Worm (Caenorhabditis elegans) whole organism, L3 larva: Measurements from ENCODE around the gene ztf-13.

ENCODE experiments used
- aly-2 ChIP-seq: fragments of 150-350 bp; optimal IDR thresholded peaks from 2 replicates; lab custom pipeline; 2014; ENCODE audit warnings: missing biosample characterization, missing genetic modification characterization
- ceh-16 ChIP-seq: sonication (generic microtip); optimal IDR thresholded peaks from 2 replicates; lab custom pipeline; 2017; ENCODE audit warnings: missing biosample characterization, missing genetic modification characterization
- ceh-28 ChIP-seq: fragments of 150-350 bp; optimal IDR thresholded peaks from 2 replicates; lab custom pipeline; 2014; ENCODE audit warnings: missing biosample characterization, missing genetic modification reagents, missing genetic modification characterization
- ceh-9 ChIP-seq: sonication (generic microtip); optimal IDR thresholded peaks from 2 replicates; lab custom pipeline; 2018; ENCODE audit warnings: missing biosample characterization, missing genetic modification characterization
- daf-12 ChIP-seq: fragments of 150-350 bp; optimal IDR thresholded peaks from 2 replicates; lab custom pipeline; 2014; ENCODE audit warnings: missing biosample characterization, missing genetic modification reagents, missing genetic modification characterization
- elt-2 ChIP-seq: sonication (generic microtip); optimal IDR thresholded peaks from 2 replicates; lab custom pipeline; 2016; ENCODE audit warnings: missing genetic modification reagents, mild to moderate bottlenecking, missing genetic modification characterization, missing compliant biosample characterization
- elt-3 ChIP-seq, 3 experiments: fragments of 150-350 bp in 1 of 3; sonication (generic microtip) in 2 of 3; optimal IDR thresholded peaks; 2 replicates in 2 of 3; 4 replicates in 1 of 3; lab custom pipeline; 2014 to 2017; ENCODE audit warnings: missing biosample characterization in 3 of 3, missing genetic modification characterization in 3 of 3
- eor-1 ChIP-seq, 2 experiments: fragments of 150-350 bp; optimal IDR thresholded peaks; 2 replicates each; lab custom pipeline; 2014 to 2018; ENCODE audit warnings: missing biosample characterization in 2 of 2, missing genetic modification characterization in 2 of 2
- fkh-10 ChIP-seq: sonication (generic microtip); optimal IDR thresholded peaks from 2 replicates; lab custom pipeline; 2017; ENCODE audit warnings: missing biosample characterization, missing genetic modification reagents, missing genetic modification characterization
- fkh-2 ChIP-seq: fragments of 150-350 bp; optimal IDR thresholded peaks from 2 replicates; lab custom pipeline; 2014; ENCODE audit warnings: missing biosample characterization, missing genetic modification reagents, missing genetic modification characterization
- fos-1 ChIP-seq: fragments of 150-350 bp; optimal IDR thresholded peaks from 2 replicates; lab custom pipeline; 2014; ENCODE audit warnings: missing biosample characterization, missing genetic modification characterization
- hmg-11 ChIP-seq: sonication (generic microtip); optimal IDR thresholded peaks from 2 replicates; lab custom pipeline; 2016; ENCODE audit warnings: missing genetic modification characterization, missing compliant biosample characterization
- lin-39 ChIP-seq: fragments of 150-350 bp; optimal IDR thresholded peaks from 2 replicates; lab custom pipeline; 2018; ENCODE audit warnings: missing biosample characterization, missing genetic modification reagents, missing genetic modification characterization
- mdl-1 ChIP-seq: fragments of 150-350 bp; optimal IDR thresholded peaks from 2 replicates; lab custom pipeline; 2014; ENCODE audit warnings: missing biosample characterization, missing genetic modification characterization
- mml-1 ChIP-seq: fragments of 150-350 bp; sonication (generic microtip); optimal IDR thresholded peaks from 3 replicates; lab custom pipeline; 2014; ENCODE audit warnings: missing biosample characterization, missing genetic modification characterization
- nfya-1 ChIP-seq: sonication (generic microtip); optimal IDR thresholded peaks from 2 replicates; lab custom pipeline; 2017; ENCODE audit warnings: missing genetic modification characterization, mild to moderate bottlenecking, missing compliant biosample characterization, antibody characterized with exemption, moderate library complexity; ENCODE audit not compliant: insufficient read depth
- nhr-11 ChIP-seq: fragments of 150-350 bp; optimal IDR thresholded peaks from 2 replicates; lab custom pipeline; 2014; ENCODE audit warnings: missing biosample characterization, missing genetic modification characterization
- nhr-12 ChIP-seq: fragments of 150-350 bp; optimal IDR thresholded peaks from 2 replicates; lab custom pipeline; 2014; ENCODE audit warnings: missing biosample characterization, missing genetic modification characterization
- nhr-237 ChIP-seq: fragments of 150-350 bp; optimal IDR thresholded peaks from 2 replicates; lab custom pipeline; 2014; ENCODE audit warnings: missing biosample characterization, missing genetic modification characterization
- nhr-25 ChIP-seq: sonication (generic microtip); optimal IDR thresholded peaks from 2 replicates; lab custom pipeline; 2017; ENCODE audit warnings: missing biosample characterization, missing genetic modification characterization
- nhr-28 ChIP-seq: fragments of 150-350 bp; optimal IDR thresholded peaks from 2 replicates; lab custom pipeline; 2014; ENCODE audit warnings: missing biosample characterization, missing genetic modification characterization
- nhr-43 ChIP-seq: sonication (generic microtip); optimal IDR thresholded peaks from 2 replicates; lab custom pipeline; 2016; ENCODE audit warnings: mild to moderate bottlenecking, missing genetic modification characterization, missing compliant biosample characterization; ENCODE audit not compliant: poor library complexity, severe bottlenecking
- nhr-76 ChIP-seq: fragments of 150-350 bp; sonication (generic microtip); optimal IDR thresholded peaks from 5 replicates; lab custom pipeline; 2014; ENCODE audit warnings: missing biosample characterization, missing genetic modification characterization
- nhr-77 ChIP-seq: fragments of 150-350 bp; optimal IDR thresholded peaks from 2 replicates; lab custom pipeline; 2014; ENCODE audit warnings: missing biosample characterization, missing genetic modification characterization
- pha-4 ChIP-seq: fragments of 150-350 bp; optimal IDR thresholded peaks from 2 replicates; lab custom pipeline; 2014; ENCODE audit warnings: missing biosample characterization, missing genetic modification reagents, missing genetic modification characterization
- pqm-1 ChIP-seq: fragments of 150-350 bp; optimal IDR thresholded peaks from 2 replicates; lab custom pipeline; 2017; ENCODE audit warnings: missing biosample characterization, missing genetic modification characterization, inconsistent platforms
- skn-1 ChIP-seq: fragments of 150-350 bp; optimal IDR thresholded peaks from 2 replicates; lab custom pipeline; 2014; ENCODE audit warnings: missing biosample characterization, missing genetic modification characterization
- snpc-4 ChIP-seq: fragments of 150-350 bp; optimal IDR thresholded peaks from 2 replicates; lab custom pipeline; 2014; ENCODE audit warnings: missing biosample characterization, missing genetic modification characterization
- tbx-2 ChIP-seq: sonication (generic microtip); optimal IDR thresholded peaks from 2 replicates; lab custom pipeline; 2016; ENCODE audit warnings: mild to moderate bottlenecking, missing genetic modification characterization, missing compliant biosample characterization
- unc-39 ChIP-seq: sonication (generic microtip); optimal IDR thresholded peaks from 4 replicates; lab custom pipeline; 2017; ENCODE audit warnings: missing biosample characterization, missing genetic modification characterization
- unc-62 ChIP-seq: fragments of 150-350 bp; sonication (generic microtip); optimal IDR thresholded peaks from 4 replicates; lab custom pipeline; 2014; ENCODE audit warnings: missing biosample characterization, missing genetic modification reagents, missing genetic modification characterization
- zag-1 ChIP-seq: fragments of 150-350 bp; optimal IDR thresholded peaks from 2 replicates; lab custom pipeline; 2014; ENCODE audit warnings: missing biosample characterization, missing genetic modification characterization
- ztf-4 ChIP-seq: fragments of 150-350 bp; optimal IDR thresholded peaks from 2 replicates; lab custom pipeline; 2014; ENCODE audit warnings: missing biosample characterization, missing genetic modification characterization

Gene ztf-13

ce11 chrX:3127626-3128142 lies 25.7 kb upstream of the ztf-13 start (continued):
- TF ChIP-seq elt-3 (tag; optimal IDR thresholded peaks at IDR 0.05; lab: Kevin White, UChicago) (peak in 1 of 3 experiments; percentile 4), nhr-12 (no peak)

- no peak for TF ChIP-seq mdl-1
- no peak for TF ChIP-seq mml-1
- no peak for TF ChIP-seq nhr-12
- TF ChIP-seq fos-1 = no peak
- no peak for TF ChIP-seq elt-2 (tag; lab: Kevin White, UChicago)
- peak; percentile 47 for TF ChIP-seq pqm-1 (tag; lab: Kevin White, UChicago)
These were observed 25.0 kb upstream of the ztf-13 start, which contains the start of gene spc-1 for ce11 chrX:3126979-3127378. spc-1 (minus strand) TSS chrX:3127079.

- TF ChIP-seq fkh-10 (GFP tag; lab: Kevin White, UChicago) (peak; percentile 12), nfya-1 (peak; percentile 49), hmg-11 (tag; lab: Kevin White, UChicago) (peak; percentile 54), ceh-9 (no peak), lin-39 (tag; lab: Kevin White, UChicago) (peak; percentile 89), elt-3 (tag; optimal IDR thresholded peaks at IDR 0.05; lab: Kevin White, UChicago) (no peak)
These were observed 24.3 kb upstream of the ztf-13 start for ce11 chrX:3126233-3126632.

- no peak for TF ChIP-seq aly-2 (tag; lab: Kevin White, UChicago)
- TF ChIP-seq nhr-237 (tag; lab: Kevin White, UChicago) = no peak
- TF ChIP-seq nhr-25 (tag; lab: Kevin White, UChicago) = no peak
- no peak for TF ChIP-seq eor-1 (tag; optimal IDR thresholded peaks at IDR 0.05; lab: Kevin White, UChicago)
- TF ChIP-seq unc-39 (tag; lab: Kevin White, UChicago) = no peak
- TF ChIP-seq snpc-4 = no peak
- TF ChIP-seq pqm-1 (tag; lab: Kevin White, UChicago) = no peak
- TF ChIP-seq skn-1 (tag; lab: Kevin White, UChicago) = no peak
- TF ChIP-seq ceh-16 (tag; lab: Kevin White, UChicago) = no peak
- TF ChIP-seq ceh-9 = no peak
- no peak for TF ChIP-seq nhr-28 (tag; lab: Kevin White, UChicago)
- TF ChIP-seq unc-62 (GFP tag; lab: Kevin White, UChicago) = no peak
- TF ChIP-seq zag-1 (tag; lab: Kevin White, UChicago) = no peak
- TF ChIP-seq nhr-76 = no peak
- TF ChIP-seq, all 47 proteins: peak for 0
These were observed 17.6 kb upstream of the ztf-13 start for ce11 chrX:3119606-3120005.

- no peak for TF ChIP-seq nhr-77 (tag; lab: Kevin White, UChicago)
- TF ChIP-seq pqm-1 (tag; lab: Kevin White, UChicago) = no peak
These were observed 16.8 kb upstream of the ztf-13 start for ce11 chrX:3118596-3119287.

ce11 chrX:3117204-3117603 lies 15.2 kb upstream of the ztf-13 start:
- peak; percentile 65 for TF ChIP-seq ceh-28 (tag; lab: Kevin White, UChicago)
- no peak for TF ChIP-seq nhr-11 (tag; lab: Kevin White, UChicago)
- TF ChIP-seq elt-2 (tag; lab: Kevin White, UChicago) = peak; percentile 90
- TF ChIP-seq fkh-2 (tag; lab: Kevin White, UChicago) = no peak
- no peak for TF ChIP-seq daf-12 (tag; lab: Kevin White, UChicago)
- no peak for TF ChIP-seq unc-39 (tag; lab: Kevin White, UChicago)
- no peak for TF ChIP-seq ztf-4 (tag; lab: Kevin White, UChicago)
- TF ChIP-seq tbx-2 (tag; lab: Kevin White, UChicago) = peak; percentile 12
- no peak for TF ChIP-seq hmg-11 (tag; lab: Kevin White, UChicago)
- peak; percentile 79 for TF ChIP-seq pqm-1 (tag; lab: Kevin White, UChicago)
- TF ChIP-seq nhr-76 = no peak
- peak; percentile 23 for TF ChIP-seq nhr-43 (tag; lab: Kevin White, UChicago)
- TF ChIP-seq pha-4 (tag; lab: Kevin White, UChicago) = peak; percentile 37
